ENCODE assay signal across 2 worm cellular contexts in the genomic region with DNA sequence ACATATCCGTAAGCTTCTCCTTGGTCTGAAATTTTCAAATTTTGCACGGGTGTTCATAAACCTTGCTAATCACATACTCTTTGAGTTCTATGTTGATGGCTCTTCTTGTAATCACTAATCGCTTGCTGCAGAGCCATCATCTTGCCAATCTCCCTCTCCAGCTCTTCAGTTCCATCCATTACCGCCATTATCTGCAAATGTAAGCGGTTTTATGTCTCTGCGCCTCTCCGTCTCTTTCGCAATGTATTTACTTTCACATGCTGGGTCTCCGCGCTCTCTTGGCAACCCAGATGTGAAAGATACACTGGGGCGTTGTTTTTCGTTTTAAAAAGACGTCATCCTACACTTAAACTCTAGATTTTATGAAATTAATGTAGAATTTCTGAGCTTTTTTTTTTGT.
A peak's percentile ranks its signal among the peaks of the same experiment; 100 is the strongest.
TF ChIP-seq lines count a peak whose summit lies in the region.

No protein-coding gene starts in this region.

TF ChIP-seq in whole organism, L1 larva, 84 proteins besides CTCF, POLR2A, EP300 and RAD21 (continued from another document):
- TF ChIP-seq pqm-1 (tag; optimal IDR thresholded peaks at IDR 0.05; lab: Kevin White, UChicago), result no peak
- TF ChIP-seq mef-2 (tag; optimal IDR thresholded peaks at IDR 0.05; lab: Kevin White, UChicago), result no peak
- TF ChIP-seq fkh-4 (tag; optimal IDR thresholded peaks at IDR 0.05; lab: Kevin White, UChicago; ENCODE audit: borderline replicate concordance), result no peak
- TF ChIP-seq C34B4.2 (tag; optimal IDR thresholded peaks at IDR 0.05; lab: Kevin White, UChicago), result no peak
- TF ChIP-seq dpl-1 (GFP tag; optimal IDR thresholded peaks at IDR 0.05; lab: Kevin White, UChicago), result peak; percentile 23 to 28 (median 27)
- no peak for TF ChIP-seq ceh-63 (GFP tag; optimal IDR thresholded peaks at IDR 0.05; lab: Kevin White, UChicago)
- TF ChIP-seq aly-2 (tag; optimal IDR thresholded peaks at IDR 0.05; lab: Kevin White, UChicago), result no peak
- peak; percentile 47 for TF ChIP-seq mep-1 (tag; optimal IDR thresholded peaks at IDR 0.05; lab: Kevin White, UChicago)
- peak; percentile 60 for TF ChIP-seq nhr-71 (tag; optimal IDR thresholded peaks at IDR 0.05; lab: Kevin White, UChicago)
- no peak for TF ChIP-seq alr-1 (tag; optimal IDR thresholded peaks at IDR 0.05; lab: Kevin White, UChicago; ENCODE audit: borderline replicate concordance)
- TF ChIP-seq efl-1 (optimal IDR thresholded peaks at IDR 0.05; lab: Kevin White, UChicago), result peak; percentile 59 to 73
- peak in 1 of 2 experiments; percentile 41 for TF ChIP-seq efl-1 (GFP tag; optimal IDR thresholded peaks at IDR 0.05 in 1 of 2; lab: Kevin White, UChicago)
- peak; percentile 17 for TF ChIP-seq C16A3.4 (tag; optimal IDR thresholded peaks at IDR 0.05; lab: Kevin White, UChicago)
- TF ChIP-seq rnt-1 (tag; optimal IDR thresholded peaks at IDR 0.05; lab: Kevin White, UChicago), result peak; percentile 81
- TF ChIP-seq lsy-2 (tag; optimal IDR thresholded peaks at IDR 0.05; lab: Kevin White, UChicago), result peak; percentile 24 to 60
- no peak for TF ChIP-seq fos-1 (tag; optimal IDR thresholded peaks at IDR 0.05; lab: Kevin White, UChicago)
- peak in 2 of 3 experiments; percentile 23 to 36 for TF ChIP-seq ceh-82 (tag; optimal IDR thresholded peaks at IDR 0.05; lab: Kevin White, UChicago)
- peak in 1 of 2 experiments; percentile 48 for TF ChIP-seq mdl-1 (tag; optimal IDR thresholded peaks at IDR 0.05; lab: Kevin White, UChicago)
- peak; percentile 56 for TF ChIP-seq blmp-1 (tag; optimal IDR thresholded peaks at IDR 0.05; lab: Kevin White, UChicago)
- peak; percentile 33 for TF ChIP-seq swsn-7 (tag; optimal IDR thresholded peaks at IDR 0.05; lab: Kevin White, UChicago)
- TF ChIP-seq ceh-90 (tag; optimal IDR thresholded peaks at IDR 0.05; lab: Kevin White, UChicago), result no peak
- no peak for TF ChIP-seq ztf-4 (tag; optimal IDR thresholded peaks at IDR 0.05; lab: Kevin White, UChicago)
- TF ChIP-seq elt-3 (tag; optimal IDR thresholded peaks at IDR 0.05; lab: Kevin White, UChicago), result peak in 1 of 6 experiments; percentile 25
- no peak for TF ChIP-seq isw-1 (GFP tag; IDR thresholded peaks at IDR 0.05; lab: Robert Waterston, UW)
- TF ChIP-seq ztf-11 (tag; optimal IDR thresholded peaks at IDR 0.05; lab: Kevin White, UChicago), result no peak
- TF ChIP-seq skn-1 (tag; optimal IDR thresholded peaks at IDR 0.05; lab: Kevin White, UChicago), result peak; percentile 57
- peak; percentile 1 for TF ChIP-seq dsc-1 (tag; optimal IDR thresholded peaks at IDR 0.05; lab: Kevin White, UChicago)

TF ChIP-seq in whole organism, L4 larva, 104 proteins besides CTCF, POLR2A, EP300 and RAD21 (continued from another document):
- TF ChIP-seq pha-4 (GFP tag; IDR thresholded peaks at IDR 0.05; lab: Robert Waterston, UW) (no peak), pha-4 (tag; optimal IDR thresholded peaks at IDR 0.05; lab: Kevin White, UChicago) (no peak), mdl-1 (tag; optimal IDR thresholded peaks at IDR 0.05; lab: Kevin White, UChicago) (peak in 1 of 2 experiments; percentile 29), nhr-77 (tag; optimal IDR thresholded peaks at IDR 0.05; lab: Kevin White, UChicago) (no peak), daf-16 (GFP tag; optimal IDR thresholded peaks at IDR 0.05; lab: Kevin White, UChicago) (peak in 1 of 2 experiments; percentile 61), daf-16 (tag; optimal IDR thresholded peaks at IDR 0.05; lab: Kevin White, UChicago) (peak; percentile 92), saeg-2 (GFP tag; IDR thresholded peaks at IDR 0.05; lab: Robert Waterston, UW) (no peak), mes-2 (tag; optimal IDR thresholded peaks at IDR 0.05; lab: Kevin White, UChicago; ENCODE audit: poor library complexity, severe bottlenecking) (peak; percentile 37), lin-15B (tag; optimal IDR thresholded peaks at IDR 0.05; lab: Kevin White, UChicago) (no peak), egl-43 (GFP tag; IDR thresholded peaks at IDR 0.05; lab: Robert Waterston, UW) (no peak), duxl-1 (tag; optimal IDR thresholded peaks at IDR 0.05; lab: Kevin White, UChicago; ENCODE audit: poor library complexity) (no peak), mep-1 (tag; optimal IDR thresholded peaks at IDR 0.05; lab: Kevin White, UChicago) (peak; percentile 10), gei-8 (GFP tag; optimal IDR thresholded peaks at IDR 0.05; lab: Kevin White, UChicago) (no peak), fkh-10 (GFP tag; optimal IDR thresholded peaks at IDR 0.05; lab: Kevin White, UChicago) (no peak), nhr-41 (GFP tag; IDR thresholded peaks at IDR 0.05; lab: Robert Waterston, UW) (no peak), ceh-20 (GFP tag; IDR thresholded peaks at IDR 0.05; lab: Robert Waterston, UW) (no peak), aha-1 (tag; lab: Kevin White, UChicago) (no peak), snpc-4 (tag; optimal IDR thresholded peaks at IDR 0.05; lab: Kevin White, UChicago) (no peak), mxl-2 (GFP tag; conservative IDR thresholded peaks at IDR 0.05; lab: Robert Waterston, UW) (no peak), lin-38 (GFP tag; IDR thresholded peaks at IDR 0.05; lab: Robert Waterston, UW) (peak; percentile 29; the same call in 1 of the 2 replicates), ceh-62 (tag; optimal IDR thresholded peaks at IDR 0.05; lab: Kevin White, UChicago) (no peak), egl-27 (tag; optimal IDR thresholded peaks at IDR 0.05; lab: Kevin White, UChicago) (no peak), jun-1 (tag; optimal IDR thresholded peaks at IDR 0.05; lab: Kevin White, UChicago) (no peak), ceh-82 (tag; optimal IDR thresholded peaks at IDR 0.05; lab: Kevin White, UChicago) (no peak), mdt-29 (GFP tag; IDR thresholded peaks at IDR 0.05; lab: Robert Waterston, UW) (no peak), zfp-2 (tag; optimal IDR thresholded peaks at IDR 0.05; lab: Kevin White, UChicago) (no peak), Y5F2A.4 (GFP tag; optimal IDR thresholded peaks at IDR 0.05; lab: Kevin White, UChicago) (no peak), zip-11 (GFP tag; IDR thresholded peaks at IDR 0.05; lab: Robert Waterston, UW) (no peak)
